Worm (Caenorhabditis elegans): ENCODE data around the gene grdn-1.

ce11 chrV:18596240-18596639 lies 3.7 kb downstream of the grdn-1 start:
- TF ChIP-seq nhr-237 (tag; optimal IDR thresholded peaks at IDR 0.05), result no peak
- TF ChIP-seq nhr-28 (tag; optimal IDR thresholded peaks at IDR 0.05), result no peak
- no peak for TF ChIP-seq sptf-1 (tag; optimal IDR thresholded peaks at IDR 0.05)
- TF ChIP-seq nhr-12 (tag; optimal IDR thresholded peaks at IDR 0.05), result no peak
- no peak for TF ChIP-seq ztf-11 (tag; optimal IDR thresholded peaks at IDR 0.05)
